Worm (Caenorhabditis elegans) whole organism, midembryonic: ENCODE data around the gene F29F11.20.

Experiments
- T22C8.4 ChIP-seq: fragments of 200-800 bp; sonication (Bioruptor generic); IDR thresholded peaks from 2 replicates; pipeline ENCODE4 v1.3.6; 2022; ENCODE audit warnings: missing genetic modification characterization, missing compliant biosample characterization
- cog-1 ChIP-seq: sonication (generic microtip); optimal IDR thresholded peaks from 2 replicates; lab custom pipeline; 2016; ENCODE audit warnings: missing genetic modification characterization, missing compliant biosample characterization
- flt-1 ChIP-seq: fragments of 200-800 bp; sonication (Bioruptor generic); IDR thresholded peaks from 2 replicates; pipeline ENCODE4 v1.3.6; 2022; ENCODE audit warnings: missing genetic modification characterization, missing compliant biosample characterization
- klf-2 ChIP-seq: fragments of 200-800 bp; sonication (Bioruptor generic); conservative IDR thresholded peaks from 2 replicates; pipeline ENCODE4 v1.3.6; 2022; ENCODE audit warnings: missing genetic modification reagents, missing genetic modification characterization, missing compliant biosample characterization
- med-1 ChIP-seq: sonication (generic microtip); optimal IDR thresholded peaks from 2 replicates; lab custom pipeline; 2017; ENCODE audit warnings: missing genetic modification characterization, mild to moderate bottlenecking, missing compliant biosample characterization, antibody characterized with exemption, missing genetic modification reagents; ENCODE audit not compliant: insufficient read depth
- ref-1 ChIP-seq: fragments of 200-800 bp; sonication (Bioruptor generic); conservative IDR thresholded peaks from 2 replicates; pipeline ENCODE4 v1.3.6; 2022; ENCODE audit warnings: missing genetic modification reagents, missing genetic modification characterization, missing compliant biosample characterization
- tab-1 ChIP-seq: fragments of 200-800 bp; sonication (Bioruptor generic); IDR thresholded peaks from 2 replicates; pipeline ENCODE4 v1.3.6; 2022; ENCODE audit warnings: missing genetic modification characterization, missing compliant biosample characterization
- ztf-23 ChIP-seq: fragments of 200-800 bp; sonication (Bioruptor generic); IDR thresholded peaks from 2 replicates; pipeline ENCODE4 v1.3.6; 2022; ENCODE audit warnings: missing genetic modification reagents, missing genetic modification characterization, missing compliant biosample characterization
- ztf-29 ChIP-seq: fragments of 200-800 bp; sonication (Bioruptor generic); IDR thresholded peaks from 2 replicates; pipeline ENCODE4 v1.3.6; 2022; ENCODE audit warnings: missing genetic modification reagents, missing genetic modification characterization, missing compliant biosample characterization

DNA sequence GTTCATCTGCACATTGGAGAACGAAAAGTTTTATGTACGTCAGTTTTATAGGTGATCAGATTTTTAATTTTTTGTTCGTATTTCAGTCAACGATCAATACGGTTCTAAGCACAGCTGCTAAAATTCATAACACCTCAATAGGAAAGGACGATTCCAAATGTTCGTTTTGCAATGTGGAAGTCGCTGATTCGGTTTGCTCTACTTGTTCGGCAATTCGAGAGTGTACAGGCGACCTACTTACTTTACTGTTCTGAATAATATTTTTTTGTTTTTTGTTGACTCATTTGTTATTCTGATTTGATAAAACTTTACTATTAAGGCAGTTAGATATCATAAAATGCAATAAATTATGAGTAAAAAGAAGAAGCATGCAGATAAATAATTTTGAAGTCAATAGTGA, 28.4 kb upstream of the F29F11.20 start:
- TF ChIP-seq flt-1 (GFP tag; lab: Robert Waterston, UW) (no peak), med-1 (GFP tag; lab: Kevin White, UChicago) (no peak), tab-1 (GFP tag; lab: Robert Waterston, UW) (no peak), T22C8.4 (GFP tag; lab: Robert Waterston, UW) (no peak), ref-1 (GFP tag; lab: Robert Waterston, UW) (no peak), ztf-23 (no peak), klf-2 (GFP tag; lab: Robert Waterston, UW) (no peak), cog-1 (no peak), ztf-29 (GFP tag; lab: Robert Waterston, UW) (no peak)
